Worm (Caenorhabditis elegans) whole organism, L1 larva: ENCODE measurements around the gene C10B5.3.

Experiments used
- Y116A8C.19 ChIP-seq: sonication (generic microtip); optimal IDR thresholded peaks from 2 replicates; lab custom pipeline; 2016; ENCODE audit warnings: missing compliant biosample characterization, missing genetic modification characterization, borderline replicate concordance
- aha-1 ChIP-seq: fragments of 150-350 bp; optimal IDR thresholded peaks from 2 replicates; lab custom pipeline; 2014; ENCODE audit warnings: missing biosample characterization, missing genetic modification characterization
- aly-2 ChIP-seq: fragments of 150-350 bp; optimal IDR thresholded peaks from 2 replicates; lab custom pipeline; 2014; ENCODE audit warnings: missing biosample characterization, missing genetic modification characterization
- ama-1 ChIP-seq: fragments of 150-350 bp; optimal IDR thresholded peaks from 2 replicates; lab custom pipeline; 2014
- blmp-1 ChIP-seq: fragments of 150-350 bp; optimal IDR thresholded peaks from 2 replicates; lab custom pipeline; 2014; ENCODE audit warnings: missing biosample characterization, missing genetic modification characterization
- ceh-63 ChIP-seq: fragments of 200-800 bp; sonication (Bioruptor generic); optimal IDR thresholded peaks from 2 replicates; lab custom pipeline; 2018; ENCODE audit warnings: mild to moderate bottlenecking, missing genetic modification characterization, missing compliant biosample characterization
- ceh-82 ChIP-seq, 3 experiments: fragments of 150-350 bp in 1 of 3; sonication (generic microtip) in 2 of 3; optimal IDR thresholded peaks; 2 replicates each; lab custom pipeline; 2014 to 2017; ENCODE audit warnings: missing biosample characterization in 3 of 3, missing genetic modification characterization in 3 of 3
- ceh-88 ChIP-seq: fragments of 200-800 bp; sonication (Bioruptor generic); IDR thresholded peaks from 2 replicates; pipeline ENCODE4 v1.3.6; 2022; ENCODE audit warnings: missing genetic modification characterization, missing compliant biosample characterization
- ceh-90 ChIP-seq: sonication (generic microtip); optimal IDR thresholded peaks from 2 replicates; lab custom pipeline; 2016; ENCODE audit warnings: missing genetic modification characterization, missing compliant biosample characterization
- dsc-1 ChIP-seq: sonication (generic microtip); optimal IDR thresholded peaks from 2 replicates; lab custom pipeline; 2016; ENCODE audit warnings: mild to moderate bottlenecking, missing genetic modification characterization, missing compliant biosample characterization
- efl-3 ChIP-seq: fragments of 200-800 bp; sonication (Bioruptor generic); optimal IDR thresholded peaks from 2 replicates; lab custom pipeline; 2018; ENCODE audit warnings: mild to moderate bottlenecking, missing genetic modification characterization, missing compliant biosample characterization
- egl-27 ChIP-seq, 2 experiments: fragments of 150-350 bp in 1 of 2; sonication (generic microtip); optimal IDR thresholded peaks; 3 replicates each; lab custom pipeline; 2017 to 2018; ENCODE audit warnings: missing biosample characterization in 2 of 2, missing genetic modification characterization in 2 of 2, missing genetic modification reagents in 2 of 2
- elt-3 ChIP-seq, 6 experiments: fragments of 150-350 bp in 1 of 6; sonication (generic microtip); optimal IDR thresholded peaks; 2 replicates each; lab custom pipeline; 2017 to 2018; ENCODE audit warnings: missing biosample characterization in 6 of 6, missing genetic modification characterization in 6 of 6, inconsistent platforms in 1 of 6
- ets-5 ChIP-seq: fragments of 200-800 bp; sonication (Bioruptor generic); IDR thresholded peaks from 2 replicates; pipeline ENCODE4 v1.3.6; 2022; ENCODE audit warnings: missing genetic modification characterization, missing compliant biosample characterization
- fkh-10 ChIP-seq: sonication (generic microtip); optimal IDR thresholded peaks from 2 replicates; lab custom pipeline; 2017; ENCODE audit warnings: missing biosample characterization, missing genetic modification reagents, missing genetic modification characterization
- fkh-4 ChIP-seq: sonication (generic microtip); optimal IDR thresholded peaks from 2 replicates; lab custom pipeline; 2016; ENCODE audit warnings: missing compliant biosample characterization, missing genetic modification characterization, borderline replicate concordance
- fkh-8 ChIP-seq: sonication (generic microtip); optimal IDR thresholded peaks from 2 replicates; lab custom pipeline; 2016; ENCODE audit warnings: mild to moderate bottlenecking, missing genetic modification characterization, missing compliant biosample characterization
- fos-1 ChIP-seq: fragments of 150-350 bp; optimal IDR thresholded peaks from 2 replicates; lab custom pipeline; 2014; ENCODE audit warnings: missing biosample characterization, missing genetic modification characterization
- grh-1 ChIP-seq: fragments of 200-800 bp; sonication (Bioruptor generic); IDR thresholded peaks from 2 replicates; pipeline ENCODE4 v1.3.6; 2022; ENCODE audit warnings: missing genetic modification reagents, missing genetic modification characterization, missing compliant biosample characterization
- hpl-2 ChIP-seq: fragments of 150-350 bp; optimal IDR thresholded peaks from 2 replicates; lab custom pipeline; 2014; ENCODE audit warnings: missing biosample characterization, missing genetic modification reagents, missing genetic modification characterization
- isw-1 ChIP-seq: fragments of 200-800 bp; sonication (Bioruptor generic); IDR thresholded peaks from 2 replicates; pipeline ENCODE4 v1.3.6; 2022; ENCODE audit warnings: missing genetic modification characterization, missing compliant biosample characterization
- jun-1 ChIP-seq: fragments of 150-350 bp; optimal IDR thresholded peaks from 2 replicates; lab custom pipeline; 2014; ENCODE audit warnings: missing biosample characterization, missing genetic modification reagents, missing genetic modification characterization
- lin-15B ChIP-seq: fragments of 150-350 bp; sonication (generic microtip); optimal IDR thresholded peaks from 3 replicates; lab custom pipeline; 2014; ENCODE audit warnings: missing biosample characterization, missing genetic modification characterization
- lin-35 ChIP-seq, 2 experiments: fragments of 150-350 bp; optimal IDR thresholded peaks; 2 replicates each; lab custom pipeline; 2014; ENCODE audit warnings: missing biosample characterization in 2 of 2, missing genetic modification characterization in 2 of 2, missing genetic modification reagents in 2 of 2
- lin-39 ChIP-seq: fragments of 150-350 bp; optimal IDR thresholded peaks from 2 replicates; lab custom pipeline; 2014; ENCODE audit warnings: missing biosample characterization, missing genetic modification reagents, missing genetic modification characterization
- lir-3 ChIP-seq: sonication (generic microtip); optimal IDR thresholded peaks from 2 replicates; lab custom pipeline; 2016; ENCODE audit warnings: mild to moderate bottlenecking, missing genetic modification characterization, moderate library complexity, missing compliant biosample characterization; ENCODE audit not compliant: poor library complexity
- mab-9 ChIP-seq: fragments of 200-800 bp; sonication (Bioruptor generic); IDR thresholded peaks from 2 replicates; pipeline ENCODE4 v1.3.6; 2022; ENCODE audit warnings: missing genetic modification reagents, missing genetic modification characterization, missing compliant biosample characterization
- mdl-1 ChIP-seq, 2 experiments: fragments of 150-350 bp; optimal IDR thresholded peaks; 2 replicates each; lab custom pipeline; 2014 to 2017; ENCODE audit warnings: missing biosample characterization in 2 of 2, missing genetic modification characterization in 2 of 2, inconsistent platforms in 1 of 2
- mef-2 ChIP-seq: fragments of 150-350 bp; optimal IDR thresholded peaks from 2 replicates; lab custom pipeline; 2014; ENCODE audit warnings: missing biosample characterization, missing genetic modification characterization
- mep-1 ChIP-seq: fragments of 150-350 bp; optimal IDR thresholded peaks from 2 replicates; lab custom pipeline; 2014; ENCODE audit warnings: missing biosample characterization, missing genetic modification characterization
- nhr-11 ChIP-seq: fragments of 150-350 bp; optimal IDR thresholded peaks from 2 replicates; lab custom pipeline; 2014; ENCODE audit warnings: missing biosample characterization, missing genetic modification characterization
- nhr-20 ChIP-seq: sonication (generic microtip); optimal IDR thresholded peaks from 2 replicates; lab custom pipeline; 2016; ENCODE audit warnings: mild to moderate bottlenecking, missing genetic modification characterization, missing compliant biosample characterization
- nhr-237 ChIP-seq: fragments of 150-350 bp; optimal IDR thresholded peaks from 2 replicates; lab custom pipeline; 2014; ENCODE audit warnings: missing biosample characterization, missing genetic modification characterization
- nhr-47 ChIP-seq: sonication (generic microtip); optimal IDR thresholded peaks from 2 replicates; lab custom pipeline; 2016; ENCODE audit warnings: mild to moderate bottlenecking, missing genetic modification characterization, moderate library complexity, missing compliant biosample characterization
- nhr-77 ChIP-seq: fragments of 150-350 bp; optimal IDR thresholded peaks from 2 replicates; lab custom pipeline; 2014; ENCODE audit warnings: missing biosample characterization, missing genetic modification characterization
- nhr-85 ChIP-seq: sonication (generic microtip); peaks from one replicate; lab custom pipeline; 2016; ENCODE audit warnings: missing genetic modification characterization, inconsistent platforms, missing compliant biosample characterization
- nhr-90 ChIP-seq: sonication (generic microtip); optimal IDR thresholded peaks from 2 replicates; lab custom pipeline; 2016; ENCODE audit warnings: mild to moderate bottlenecking, missing genetic modification characterization, missing compliant biosample characterization; ENCODE audit not compliant: poor library complexity
- pag-3 ChIP-seq: sonication (generic microtip); optimal IDR thresholded peaks from 2 replicates; lab custom pipeline; 2017; ENCODE audit warnings: missing genetic modification characterization, mild to moderate bottlenecking, missing compliant biosample characterization, antibody characterized with exemption, borderline replicate concordance; ENCODE audit not compliant: insufficient read depth
- pax-3 ChIP-seq: fragments of 200-800 bp; sonication (Bioruptor generic); optimal IDR thresholded peaks from 2 replicates; lab custom pipeline; 2018; ENCODE audit warnings: mild to moderate bottlenecking, missing genetic modification characterization, moderate library complexity, missing compliant biosample characterization
- pqm-1 ChIP-seq: sonication (generic microtip); optimal IDR thresholded peaks from 3 replicates; lab custom pipeline; 2017; ENCODE audit warnings: missing biosample characterization, missing genetic modification characterization
- rnt-1 ChIP-seq: sonication (generic microtip); optimal IDR thresholded peaks from 2 replicates; lab custom pipeline; 2016; ENCODE audit warnings: mild to moderate bottlenecking, missing genetic modification characterization, moderate library complexity, missing compliant biosample characterization
- snpc-4 ChIP-seq: fragments of 150-350 bp; optimal IDR thresholded peaks from 2 replicates; lab custom pipeline; 2014; ENCODE audit warnings: missing biosample characterization, missing genetic modification characterization
- snu-23 ChIP-seq: sonication (generic microtip); optimal IDR thresholded peaks from 2 replicates; lab custom pipeline; 2016; ENCODE audit warnings: missing genetic modification characterization, missing compliant biosample characterization
- sup-37 ChIP-seq: fragments of 200-800 bp; sonication (Bioruptor generic); optimal IDR thresholded peaks from 2 replicates; lab custom pipeline; 2018; ENCODE audit warnings: mild to moderate bottlenecking, missing genetic modification characterization, missing compliant biosample characterization
- swsn-7 ChIP-seq: sonication (generic microtip); optimal IDR thresholded peaks from 2 replicates; lab custom pipeline; 2016; ENCODE audit warnings: missing genetic modification characterization, missing compliant biosample characterization
- tbx-2 ChIP-seq: sonication (generic microtip); optimal IDR thresholded peaks from 2 replicates; lab custom pipeline; 2016; ENCODE audit warnings: missing genetic modification characterization, missing compliant biosample characterization
- unc-130 ChIP-seq: fragments of 150-350 bp; optimal IDR thresholded peaks from 2 replicates; lab custom pipeline; 2017; ENCODE audit warnings: missing biosample characterization, missing genetic modification characterization, inconsistent platforms
- unc-30 ChIP-seq: sonication (generic microtip); optimal IDR thresholded peaks from 2 replicates; lab custom pipeline; 2017; ENCODE audit warnings: missing biosample characterization, missing genetic modification characterization
- unc-98 ChIP-seq: fragments of 200-800 bp; sonication (Bioruptor generic); IDR thresholded peaks from 2 replicates; pipeline ENCODE4 v1.3.6; 2022; ENCODE audit warnings: missing genetic modification characterization, missing compliant biosample characterization
- vab-15 ChIP-seq: sonication (generic microtip); optimal IDR thresholded peaks from 2 replicates; lab custom pipeline; 2017; ENCODE audit warnings: missing genotype, mild to moderate bottlenecking, missing genetic modification characterization, missing compliant biosample characterization
- zag-1 ChIP-seq: fragments of 150-350 bp; optimal IDR thresholded peaks from 2 replicates; lab custom pipeline; 2014; ENCODE audit warnings: missing biosample characterization, missing genetic modification characterization
- ztf-11 ChIP-seq, 2 experiments: sonication (generic microtip); optimal IDR thresholded peaks; 2 replicates each; lab custom pipeline; 2016 to 2017; ENCODE audit warnings: missing genetic modification characterization in 2 of 2, missing biosample characterization in 1 of 2, missing compliant biosample characterization in 1 of 2

C10B5.3 gene

DNA sequence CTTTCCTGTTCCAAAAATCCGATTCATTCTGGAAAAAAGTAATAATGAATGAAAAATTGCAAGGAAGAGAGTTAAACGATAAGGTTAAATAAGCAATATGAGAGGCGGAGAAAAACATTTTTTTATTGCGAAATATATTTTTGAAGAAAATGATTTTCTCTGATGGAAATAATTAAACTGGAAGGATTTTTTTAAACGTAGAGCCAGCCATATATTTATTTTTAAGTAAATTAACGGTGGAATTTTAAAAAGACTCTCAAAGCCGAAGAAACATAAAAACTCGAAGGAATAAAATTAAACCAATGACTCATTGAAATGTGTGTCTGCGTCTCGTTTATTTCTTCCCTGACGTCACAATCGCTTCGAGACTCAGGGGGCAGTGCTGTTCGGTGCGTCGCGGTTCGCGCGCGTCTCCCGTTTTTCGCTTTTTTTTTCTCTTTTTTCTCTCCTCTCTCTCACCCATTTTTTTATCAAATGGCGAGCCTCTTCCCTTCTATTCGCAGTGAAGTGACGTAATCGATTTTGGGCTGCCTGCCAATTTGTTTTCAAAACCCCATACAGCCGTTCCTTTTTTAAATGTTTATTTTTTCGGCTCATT is 18.2 kb upstream of the C10B5.3 start, which contains the start of gene vps-60 (continued):
- no peak for TF ChIP-seq ceh-63 (GFP tag; lab: Kevin White, UChicago)
- no peak for TF ChIP-seq Y116A8C.19 (tag; lab: Kevin White, UChicago)
- peak; percentile 95 for TF ChIP-seq tbx-2 (tag; lab: Kevin White, UChicago)
- TF ChIP-seq lin-39 = peak; percentile 48
- peak; percentile 22 for TF ChIP-seq aha-1 (tag; lab: Kevin White, UChicago)
- peak; percentile 94 for TF ChIP-seq swsn-7 (tag; lab: Kevin White, UChicago)
- TF ChIP-seq lin-35 (GFP tag; optimal IDR thresholded peaks at IDR 0.05; lab: Kevin White, UChicago) = peak; percentile 87 to 90
- TF ChIP-seq fkh-4 (tag; lab: Kevin White, UChicago) = no peak
- TF ChIP-seq mep-1 (tag; lab: Kevin White, UChicago) = peak; percentile 80
- peak in 1 of 2 experiments; percentile 77 for TF ChIP-seq mdl-1 (tag; optimal IDR thresholded peaks at IDR 0.05; lab: Kevin White, UChicago)
- TF ChIP-seq ceh-90 = peak; percentile 47
- peak; percentile 87 for TF ChIP-seq pax-3 (tag; lab: Kevin White, UChicago)
- TF ChIP-seq mef-2 (tag; lab: Kevin White, UChicago) = peak; percentile 48
- peak; percentile 96 for TF ChIP-seq snu-23 (GFP tag; lab: Kevin White, UChicago)
- TF ChIP-seq aly-2 (tag; lab: Kevin White, UChicago) = peak; percentile 67
- peak; percentile 98 for TF ChIP-seq fkh-8 (tag; lab: Kevin White, UChicago)
- TF ChIP-seq nhr-20 (tag; lab: Kevin White, UChicago) = peak; percentile 96
- TF ChIP-seq grh-1 (GFP tag; lab: Robert Waterston, UW) = peak; percentile 75
- TF ChIP-seq ztf-11 (tag; optimal IDR thresholded peaks at IDR 0.05; lab: Kevin White, UChicago) = peak in 1 of 2 experiments; percentile 46
- peak; percentile 89 for TF ChIP-seq rnt-1 (tag; lab: Kevin White, UChicago)
- peak; percentile 10 for TF ChIP-seq ama-1 (lab: Kevin White, UChicago)
- TF ChIP-seq ceh-82 (tag; optimal IDR thresholded peaks at IDR 0.05; lab: Kevin White, UChicago) = peak; percentile 75 to 95 (median 82)
- TF ChIP-seq jun-1 (tag; lab: Kevin White, UChicago) = peak; percentile 96
- TF ChIP-seq nhr-47 (tag; lab: Kevin White, UChicago) = peak; percentile 94
- no peak for TF ChIP-seq unc-98 (GFP tag; lab: Robert Waterston, UW)
- 0 out of 2 replicates have a peak, but pooled peaks have one; percentile 46 for TF ChIP-seq mab-9 (GFP tag; lab: Robert Waterston, UW)
- peak; percentile 93 for TF ChIP-seq nhr-77 (tag; lab: Kevin White, UChicago)
- TF ChIP-seq hpl-2 (GFP tag; lab: Kevin White, UChicago) = peak; percentile 34
- TF ChIP-seq lir-3 (tag; lab: Kevin White, UChicago) = peak; percentile 60
- TF ChIP-seq nhr-11 = peak; percentile 37
- no peak for TF ChIP-seq pqm-1 (tag; lab: Kevin White, UChicago)
- TF ChIP-seq fos-1 (tag; lab: Kevin White, UChicago) = peak; percentile 98
- TF ChIP-seq blmp-1 (tag; lab: Kevin White, UChicago) = peak; percentile 97
- peak in 5 of 6 experiments; percentile 48 to 91 (median 72) for TF ChIP-seq elt-3 (tag; optimal IDR thresholded peaks at IDR 0.05; lab: Kevin White, UChicago)
- TF ChIP-seq nhr-90 = peak; percentile 86
- peak; percentile 52 to 57 for TF ChIP-seq egl-27 (tag; optimal IDR thresholded peaks at IDR 0.05; lab: Kevin White, UChicago)
- no peak for TF ChIP-seq vab-15 (tag; lab: Kevin White, UChicago)
- TF ChIP-seq ceh-88 (GFP tag; lab: Robert Waterston, UW) = peak; percentile 77; the same call in 1 of the 2 replicates
- TF ChIP-seq dsc-1 = peak; percentile 91
- TF ChIP-seq fkh-10 (GFP tag; lab: Kevin White, UChicago) = peak; percentile 85
- peak; percentile 96 for TF ChIP-seq nhr-85
- TF ChIP-seq pag-3 (tag; lab: Kevin White, UChicago) = no peak
- TF ChIP-seq snpc-4 (tag; lab: Kevin White, UChicago) = peak; percentile 74
- TF ChIP-seq efl-3 = no peak
- no peak for TF ChIP-seq ets-5 (GFP tag; lab: Robert Waterston, UW)
- TF ChIP-seq nhr-237 (tag; lab: Kevin White, UChicago) = peak; percentile 84
- no peak for TF ChIP-seq unc-30 (tag; lab: Kevin White, UChicago)
- TF ChIP-seq unc-130 (tag; lab: Kevin White, UChicago) = peak; percentile 89
- TF ChIP-seq isw-1 (GFP tag; lab: Robert Waterston, UW) = peak; percentile 94
- TF ChIP-seq zag-1 (tag; lab: Kevin White, UChicago) = peak; percentile 83
- TF ChIP-seq sup-37 (GFP tag; lab: Kevin White, UChicago) = no peak
- peak; percentile 80 for TF ChIP-seq lin-15B (tag; lab: Kevin White, UChicago)
